Worm (Caenorhabditis elegans) whole organism, L1 larva: ENCODE measurements around the gene paa-1.

Experiments used
- blmp-1 ChIP-seq: fragments of 150-350 bp; optimal IDR thresholded peaks from 2 replicates; lab custom pipeline; 2014; ENCODE audit warnings: missing biosample characterization, missing genetic modification characterization
- ceh-90 ChIP-seq: sonication (generic microtip); optimal IDR thresholded peaks from 2 replicates; lab custom pipeline; 2016; ENCODE audit warnings: missing genetic modification characterization, missing compliant biosample characterization
- dpl-1 ChIP-seq, 3 experiments: fragments of 150-350 bp in 2 of 3; sonication (generic microtip) in 1 of 3; optimal IDR thresholded peaks; 2 replicates each; lab custom pipeline; 2014 to 2017; ENCODE audit warnings: missing biosample characterization in 3 of 3, missing genetic modification characterization in 3 of 3, missing genetic modification reagents in 3 of 3
- dsc-1 ChIP-seq: sonication (generic microtip); optimal IDR thresholded peaks from 2 replicates; lab custom pipeline; 2016; ENCODE audit warnings: mild to moderate bottlenecking, missing genetic modification characterization, missing compliant biosample characterization
- efl-1 ChIP-seq, 4 experiments: fragments of 150-350 bp; optimal IDR thresholded peaks in 3 of 4; peaks in 1 of 4; 1 replicate in 1 of 4; 2 replicates in 3 of 4; lab custom pipeline; 2014; ENCODE audit warnings: missing biosample characterization in 2 of 4, missing genetic modification characterization in 2 of 4, missing genetic modification reagents in 2 of 4
- elt-2 ChIP-seq: sonication (generic microtip); optimal IDR thresholded peaks from 2 replicates; lab custom pipeline; 2016; ENCODE audit warnings: missing genetic modification characterization, mild to moderate bottlenecking, inconsistent platforms, missing compliant biosample characterization, missing genetic modification reagents
- elt-3 ChIP-seq, 6 experiments: fragments of 150-350 bp in 1 of 6; sonication (generic microtip); optimal IDR thresholded peaks; 2 replicates each; lab custom pipeline; 2017 to 2018; ENCODE audit warnings: missing biosample characterization in 6 of 6, missing genetic modification characterization in 6 of 6, inconsistent platforms in 1 of 6
- fkh-10 ChIP-seq: sonication (generic microtip); optimal IDR thresholded peaks from 2 replicates; lab custom pipeline; 2017; ENCODE audit warnings: missing biosample characterization, missing genetic modification reagents, missing genetic modification characterization
- fkh-4 ChIP-seq: sonication (generic microtip); optimal IDR thresholded peaks from 2 replicates; lab custom pipeline; 2016; ENCODE audit warnings: missing compliant biosample characterization, missing genetic modification characterization, borderline replicate concordance
- hpl-2 ChIP-seq: fragments of 150-350 bp; optimal IDR thresholded peaks from 2 replicates; lab custom pipeline; 2014; ENCODE audit warnings: missing biosample characterization, missing genetic modification reagents, missing genetic modification characterization
- lin-14 ChIP-seq: fragments of 200-800 bp; sonication (Bioruptor generic); optimal IDR thresholded peaks from 2 replicates; lab custom pipeline; 2018; ENCODE audit warnings: mild to moderate bottlenecking, missing genetic modification characterization, moderate library complexity, missing compliant biosample characterization
- lin-35 ChIP-seq, 2 experiments: fragments of 150-350 bp; optimal IDR thresholded peaks; 2 replicates each; lab custom pipeline; 2014; ENCODE audit warnings: missing biosample characterization in 2 of 2, missing genetic modification characterization in 2 of 2, missing genetic modification reagents in 2 of 2
- lin-39 ChIP-seq: fragments of 150-350 bp; optimal IDR thresholded peaks from 2 replicates; lab custom pipeline; 2014; ENCODE audit warnings: missing biosample characterization, missing genetic modification reagents, missing genetic modification characterization
- lsy-2 ChIP-seq, 2 experiments: fragments of 150-350 bp; optimal IDR thresholded peaks; 2 replicates each; lab custom pipeline; 2014; ENCODE audit warnings: missing biosample characterization in 2 of 2, missing genetic modification characterization in 2 of 2
- mab-9 ChIP-seq: fragments of 200-800 bp; sonication (Bioruptor generic); IDR thresholded peaks from 2 replicates; pipeline ENCODE4 v1.3.6; 2022; ENCODE audit warnings: missing genetic modification reagents, missing genetic modification characterization, missing compliant biosample characterization
- mdl-1 ChIP-seq, 2 experiments: fragments of 150-350 bp; optimal IDR thresholded peaks; 2 replicates each; lab custom pipeline; 2014 to 2017; ENCODE audit warnings: missing biosample characterization in 2 of 2, missing genetic modification characterization in 2 of 2, inconsistent platforms in 1 of 2
- nhr-11 ChIP-seq: fragments of 150-350 bp; optimal IDR thresholded peaks from 2 replicates; lab custom pipeline; 2014; ENCODE audit warnings: missing biosample characterization, missing genetic modification characterization
- nhr-19 ChIP-seq: fragments of 200-800 bp; sonication (Bioruptor generic); conservative IDR thresholded peaks from 2 replicates; pipeline ENCODE4 v1.3.6; 2022; ENCODE audit warnings: missing genetic modification characterization, missing compliant biosample characterization
- nhr-20 ChIP-seq: sonication (generic microtip); optimal IDR thresholded peaks from 2 replicates; lab custom pipeline; 2016; ENCODE audit warnings: mild to moderate bottlenecking, missing genetic modification characterization, missing compliant biosample characterization
- nhr-237 ChIP-seq: fragments of 150-350 bp; optimal IDR thresholded peaks from 2 replicates; lab custom pipeline; 2014; ENCODE audit warnings: missing biosample characterization, missing genetic modification characterization
- nhr-28 ChIP-seq: fragments of 150-350 bp; optimal IDR thresholded peaks from 2 replicates; lab custom pipeline; 2014; ENCODE audit warnings: missing biosample characterization, missing genetic modification characterization
- nhr-71 ChIP-seq: sonication (generic microtip); optimal IDR thresholded peaks from 2 replicates; lab custom pipeline; 2016; ENCODE audit warnings: mild to moderate bottlenecking, missing genetic modification characterization, moderate library complexity, missing compliant biosample characterization
- nhr-84 ChIP-seq: sonication (generic microtip); optimal IDR thresholded peaks from 2 replicates; lab custom pipeline; 2017; ENCODE audit warnings: missing biosample characterization, missing genetic modification characterization
- nhr-85 ChIP-seq: sonication (generic microtip); peaks from one replicate; lab custom pipeline; 2016; ENCODE audit warnings: missing genetic modification characterization, inconsistent platforms, missing compliant biosample characterization
- nhr-90 ChIP-seq: sonication (generic microtip); optimal IDR thresholded peaks from 2 replicates; lab custom pipeline; 2016; ENCODE audit warnings: mild to moderate bottlenecking, missing genetic modification characterization, missing compliant biosample characterization; ENCODE audit not compliant: poor library complexity
- pqm-1 ChIP-seq: sonication (generic microtip); optimal IDR thresholded peaks from 3 replicates; lab custom pipeline; 2017; ENCODE audit warnings: missing biosample characterization, missing genetic modification characterization
- rnt-1 ChIP-seq: sonication (generic microtip); optimal IDR thresholded peaks from 2 replicates; lab custom pipeline; 2016; ENCODE audit warnings: mild to moderate bottlenecking, missing genetic modification characterization, moderate library complexity, missing compliant biosample characterization
- snpc-4 ChIP-seq: fragments of 150-350 bp; optimal IDR thresholded peaks from 2 replicates; lab custom pipeline; 2014; ENCODE audit warnings: missing biosample characterization, missing genetic modification characterization
- snu-23 ChIP-seq: sonication (generic microtip); optimal IDR thresholded peaks from 2 replicates; lab custom pipeline; 2016; ENCODE audit warnings: missing genetic modification characterization, missing compliant biosample characterization
- unc-130 ChIP-seq: fragments of 150-350 bp; optimal IDR thresholded peaks from 2 replicates; lab custom pipeline; 2017; ENCODE audit warnings: missing biosample characterization, missing genetic modification characterization, inconsistent platforms
- unc-30 ChIP-seq: sonication (generic microtip); optimal IDR thresholded peaks from 2 replicates; lab custom pipeline; 2017; ENCODE audit warnings: missing biosample characterization, missing genetic modification characterization
- unc-86 ChIP-seq: sonication (generic microtip); optimal IDR thresholded peaks from 2 replicates; lab custom pipeline; 2016; ENCODE audit warnings: missing genetic modification characterization, missing compliant biosample characterization
- zip-4 ChIP-seq: fragments of 200-800 bp; sonication (Bioruptor generic); optimal IDR thresholded peaks from 2 replicates; lab custom pipeline; 2018; ENCODE audit warnings: mild to moderate bottlenecking, missing genetic modification characterization, moderate library complexity, missing compliant biosample characterization

Gene paa-1

DNA sequence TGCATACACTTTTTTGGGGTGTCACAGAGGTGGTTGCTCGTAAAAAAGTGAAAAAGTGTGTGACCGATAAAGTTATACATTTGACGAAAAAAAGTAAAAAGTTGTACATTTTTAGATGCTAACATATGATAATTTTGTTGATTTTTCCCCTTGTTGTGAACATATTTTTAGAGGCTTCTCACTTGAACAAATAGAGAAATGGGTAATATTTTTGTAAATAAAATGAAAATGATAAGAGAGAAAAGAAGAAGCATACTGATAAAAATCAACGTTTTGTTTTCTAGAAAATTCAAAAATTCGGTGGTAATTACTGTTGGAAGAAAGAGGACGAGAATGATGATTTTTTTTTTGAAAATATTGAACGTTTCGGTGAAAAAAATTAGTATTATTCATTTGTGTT is 30.3 kb upstream of the paa-1 start:
- TF ChIP-seq unc-30 (tag; lab: Kevin White, UChicago) (no peak), efl-1 (optimal IDR thresholded peaks at IDR 0.05; lab: Kevin White, UChicago) (no peak), efl-1 (GFP tag; optimal IDR thresholded peaks at IDR 0.05 in 1 of 2; lab: Kevin White, UChicago) (peak in 1 of 2 experiments; percentile 28), elt-3 (tag; optimal IDR thresholded peaks at IDR 0.05; lab: Kevin White, UChicago) (no peak), zip-4 (GFP tag; lab: Kevin White, UChicago) (no peak), blmp-1 (no peak), elt-2 (tag; lab: Kevin White, UChicago) (peak; percentile 50), lin-35 (GFP tag; optimal IDR thresholded peaks at IDR 0.05; lab: Kevin White, UChicago) (peak in 1 of 2 experiments; percentile 23)
- TF ChIP-seq, all 84 proteins: peak for 3

DNA sequence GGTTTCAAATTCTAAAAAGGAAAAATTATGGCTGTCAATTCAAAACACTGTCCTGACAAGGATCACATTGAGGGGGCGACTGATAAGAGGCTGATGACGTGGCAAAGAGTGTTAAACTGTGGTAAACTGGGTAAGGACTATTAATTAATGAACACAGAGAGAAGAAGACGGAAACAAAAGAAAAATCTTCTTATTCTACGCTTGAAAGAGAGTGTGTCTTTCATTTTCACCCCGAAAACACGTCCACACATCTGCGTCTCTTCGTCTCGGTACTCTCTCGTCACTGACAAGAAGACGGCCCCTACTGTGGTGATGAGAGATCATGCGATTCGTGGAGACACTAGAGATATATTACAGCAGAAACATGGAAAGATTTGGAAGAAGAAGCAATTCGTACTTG is 29.1 kb upstream of the paa-1 start:
- TF ChIP-seq lin-14 (peak; percentile 73), elt-3 (tag; optimal IDR thresholded peaks at IDR 0.05; lab: Kevin White, UChicago) (peak in 2 of 6 experiments; percentile 10 to 33), dsc-1 (tag; lab: Kevin White, UChicago) (peak; percentile 36), nhr-20 (tag; lab: Kevin White, UChicago) (peak; percentile 22), efl-1 (optimal IDR thresholded peaks at IDR 0.05; lab: Kevin White, UChicago) (peak in 1 of 2 experiments; percentile 16), efl-1 (GFP tag; optimal IDR thresholded peaks at IDR 0.05 in 1 of 2; lab: Kevin White, UChicago) (no peak), nhr-237 (tag; lab: Kevin White, UChicago) (no peak), ceh-90 (tag; lab: Kevin White, UChicago) (no peak), nhr-19 (0 out of 2 replicates have a peak, but pooled peaks have one; percentile 13), snpc-4 (no peak), fkh-10 (GFP tag; lab: Kevin White, UChicago) (no peak), mdl-1 (tag; optimal IDR thresholded peaks at IDR 0.05; lab: Kevin White, UChicago) (peak in 1 of 2 experiments; percentile 40), snu-23 (GFP tag; lab: Kevin White, UChicago) (peak; percentile 51), lin-35 (GFP tag; optimal IDR thresholded peaks at IDR 0.05; lab: Kevin White, UChicago) (peak in 1 of 2 experiments; percentile 21), unc-130 (tag; lab: Kevin White, UChicago) (no peak), nhr-71 (tag; lab: Kevin White, UChicago) (peak; percentile 59), lsy-2 (tag; optimal IDR thresholded peaks at IDR 0.05; lab: Kevin White, UChicago) (peak in 1 of 2 experiments; percentile 36), unc-86 (tag; lab: Kevin White, UChicago) (no peak), nhr-90 (tag; lab: Kevin White, UChicago) (peak; percentile 10), nhr-28 (no peak), nhr-84 (no peak), rnt-1 (tag; lab: Kevin White, UChicago) (peak; percentile 70), mab-9 (GFP tag; lab: Robert Waterston, UW) (no peak), elt-2 (tag; lab: Kevin White, UChicago) (peak; percentile 11), dpl-1 (GFP tag; optimal IDR thresholded peaks at IDR 0.05; lab: Kevin White, UChicago) (peak in 1 of 3 experiments; percentile 4), blmp-1 (peak; percentile 93), nhr-11 (tag; lab: Kevin White, UChicago) (no peak)

DNA sequence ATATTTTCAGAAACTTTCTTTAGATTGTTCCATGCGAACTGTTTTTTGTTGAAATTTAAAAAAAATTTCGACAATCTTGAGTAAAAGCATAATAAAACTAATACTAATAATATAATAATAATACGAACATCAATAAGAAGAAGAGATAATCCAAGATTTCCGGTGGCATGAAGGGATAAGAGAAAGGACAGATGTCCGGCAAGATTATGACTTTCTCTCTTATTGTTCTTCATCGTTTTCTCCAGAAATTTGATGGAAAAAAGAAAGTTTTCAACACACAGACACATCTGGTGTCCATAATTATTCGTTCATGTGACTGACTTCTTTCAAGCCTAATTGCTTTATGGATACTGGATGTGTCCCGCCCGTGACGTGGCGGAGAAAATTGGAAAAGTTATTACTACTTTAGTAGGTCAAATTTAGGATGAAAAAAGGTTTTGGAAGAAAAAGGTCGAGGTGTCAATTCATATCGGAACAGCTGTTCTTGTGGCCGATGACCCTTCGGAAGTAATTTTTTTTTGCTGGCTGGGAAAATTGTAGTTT is 27.9 kb upstream of the paa-1 start:
- peak; percentile 91 for TF ChIP-seq blmp-1
- no peak for TF ChIP-seq hpl-2 (GFP tag; lab: Kevin White, UChicago)
- peak; percentile 59 for TF ChIP-seq fkh-4 (tag; lab: Kevin White, UChicago)
- no peak for TF ChIP-seq pqm-1 (tag; lab: Kevin White, UChicago)
- no peak for TF ChIP-seq elt-2 (tag; lab: Kevin White, UChicago)
- TF ChIP-seq nhr-85 (tag; lab: Kevin White, UChicago), result peak; percentile 9
- TF ChIP-seq dsc-1 (tag; lab: Kevin White, UChicago), result peak; percentile 87
- TF ChIP-seq nhr-237 (tag; lab: Kevin White, UChicago), result no peak

DNA sequence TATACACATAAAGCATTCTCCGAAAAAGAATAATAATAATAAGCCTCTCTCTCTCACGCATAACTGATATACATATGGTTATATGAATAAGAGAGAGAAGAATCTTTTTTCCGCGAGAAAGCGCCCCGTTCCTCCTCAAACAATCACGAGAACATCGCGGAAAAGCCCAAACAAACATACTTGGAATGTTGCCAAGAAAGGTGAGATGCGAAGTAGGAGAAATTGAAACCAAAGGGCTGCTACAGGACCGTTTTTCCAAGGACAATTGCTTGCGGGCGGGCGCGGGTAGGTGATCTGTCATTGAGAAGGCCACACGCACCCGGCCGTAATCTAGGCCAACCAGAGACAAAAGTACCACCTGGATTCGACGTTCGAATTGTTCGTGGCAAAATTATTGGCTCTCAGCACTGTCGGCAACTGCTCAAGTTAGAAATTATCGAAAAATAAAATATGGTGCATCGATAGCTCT is 26.8 kb upstream of the paa-1 start, which contains the start of gene dnj-24:
TSS of gene dnj-24 (minus strand) at position 419 of the 469 bp plus-strand sequence.
- TF ChIP-seq lin-14 (peak; percentile 37), efl-1 (optimal IDR thresholded peaks at IDR 0.05; lab: Kevin White, UChicago) (no peak), efl-1 (GFP tag; optimal IDR thresholded peaks at IDR 0.05 in 1 of 2; lab: Kevin White, UChicago) (peak in 1 of 2 experiments; percentile 48), nhr-85 (tag; lab: Kevin White, UChicago) (peak; percentile 79), lin-39 (tag; lab: Kevin White, UChicago) (no peak), nhr-71 (tag; lab: Kevin White, UChicago) (peak; percentile 7), blmp-1 (peak; percentile 80)
